Worm (Caenorhabditis elegans): ENCODE results near the gene C29F9.8.

Gene C29F9.8

DNA sequence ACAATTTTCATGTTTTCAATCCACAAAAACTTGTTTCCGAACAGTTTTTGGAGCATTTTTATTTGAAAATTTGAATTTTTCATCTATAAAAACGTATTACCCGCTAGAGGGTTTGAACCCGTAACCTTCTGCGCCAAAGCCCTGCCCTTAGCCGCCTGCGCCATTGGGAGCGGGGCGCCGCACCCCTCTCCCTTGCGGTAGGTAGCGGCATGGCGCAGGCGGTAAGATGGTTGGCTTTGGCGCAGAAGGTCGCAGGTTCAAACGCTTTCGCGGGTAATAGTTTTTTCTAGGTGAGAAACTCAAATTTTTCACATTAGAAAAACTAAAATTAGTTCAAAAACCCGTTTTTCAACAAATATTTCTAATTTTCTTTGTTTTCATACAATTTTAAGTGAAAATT is 45.3 kb downstream of the C29F9.8 start:
- TF ChIP-seq mls-2 (tag; optimal IDR thresholded peaks at IDR 0.05) (no peak), ceh-83 (GFP tag; optimal IDR thresholded peaks at IDR 0.05) (no peak), elt-3 (tag; optimal IDR thresholded peaks at IDR 0.05) (no peak), nhr-12 (tag; optimal IDR thresholded peaks at IDR 0.05) (no peak), mab-5 (tag; optimal IDR thresholded peaks at IDR 0.05) (no peak), nhr-28 (tag; optimal IDR thresholded peaks at IDR 0.05) (no peak), sem-2 (GFP tag; optimal IDR thresholded peaks at IDR 0.05) (no peak), nhr-2 (tag; optimal IDR thresholded peaks at IDR 0.05) (no peak), tbx-8 (GFP tag; optimal IDR thresholded peaks at IDR 0.05) (no peak), lin-13 (tag; optimal IDR thresholded peaks at IDR 0.05) (no peak), ztf-11 (tag; optimal IDR thresholded peaks at IDR 0.05) (no peak), ceh-39 (tag; optimal IDR thresholded peaks at IDR 0.05) (no peak), unc-39 (tag; optimal IDR thresholded peaks at IDR 0.05) (no peak), elt-1 (tag; optimal IDR thresholded peaks at IDR 0.05; ENCODE audit: borderline replicate concordance, insufficient read depth) (no peak), lsy-2 (tag; optimal IDR thresholded peaks at IDR 0.05) (no peak), nhr-76 (tag; optimal IDR thresholded peaks at IDR 0.05) (no peak), snpc-4 (tag; optimal IDR thresholded peaks at IDR 0.05) (no peak), mep-1 (tag; optimal IDR thresholded peaks at IDR 0.05) (no peak), unc-62 (GFP tag; optimal IDR thresholded peaks at IDR 0.05) (no peak)

ce11 chrIII:50418-50817 is 46.5 kb downstream of the C29F9.8 start:
- no peak for TF ChIP-seq hlh-1 (tag; optimal IDR thresholded peaks at IDR 0.05)
- no peak for TF ChIP-seq bed-3 (GFP tag; optimal IDR thresholded peaks at IDR 0.05)
- TF ChIP-seq ceh-39 (tag; optimal IDR thresholded peaks at IDR 0.05) = no peak
- TF ChIP-seq blmp-1 (tag; optimal IDR thresholded peaks at IDR 0.05) = no peak
- no peak for TF ChIP-seq lin-32 (GFP tag; optimal IDR thresholded peaks at IDR 0.05)
- no peak for TF ChIP-seq tbx-8 (GFP tag; optimal IDR thresholded peaks at IDR 0.05)
- no peak for TF ChIP-seq lsy-2 (tag; optimal IDR thresholded peaks at IDR 0.05)

DNA sequence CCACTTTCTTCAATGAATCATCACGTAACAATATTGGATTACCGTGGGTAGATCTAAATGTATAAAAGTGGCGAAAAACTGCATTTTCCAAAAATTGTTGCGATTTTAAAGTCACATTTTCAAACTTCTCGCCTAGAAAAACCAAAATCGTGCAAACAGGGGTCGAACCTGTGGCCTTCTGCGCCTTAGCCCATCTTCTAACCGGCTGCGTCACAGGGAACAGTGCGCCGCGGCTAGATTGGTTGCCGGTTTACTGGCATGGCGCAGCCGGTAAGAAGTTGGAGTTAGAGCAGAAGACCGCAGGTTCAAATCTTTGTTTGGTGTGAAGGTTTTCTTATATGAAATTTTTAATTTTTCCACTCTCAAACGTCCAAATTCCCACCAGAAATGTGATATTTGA is 47.9 kb downstream of the C29F9.8 start:
- TF ChIP-seq ham-2 (GFP tag; optimal IDR thresholded peaks at IDR 0.05) = no peak
- no peak for TF ChIP-seq nhr-12 (tag; optimal IDR thresholded peaks at IDR 0.05)
- TF ChIP-seq lsy-2 (tag; optimal IDR thresholded peaks at IDR 0.05) = no peak
- no peak for TF ChIP-seq mls-2 (tag; optimal IDR thresholded peaks at IDR 0.05)
- no peak for TF ChIP-seq elt-3 (tag; optimal IDR thresholded peaks at IDR 0.05)
- no peak for TF ChIP-seq pha-4 (tag; optimal IDR thresholded peaks at IDR 0.05)
- TF ChIP-seq unc-62 (GFP tag; optimal IDR thresholded peaks at IDR 0.05) = no peak
- TF ChIP-seq bed-3 (GFP tag; optimal IDR thresholded peaks at IDR 0.05) = no peak
- no peak for TF ChIP-seq ceh-43 (GFP tag; optimal IDR thresholded peaks at IDR 0.05)
- no peak for TF ChIP-seq cnd-1 (tag; optimal IDR thresholded peaks at IDR 0.05)
- TF ChIP-seq sem-2 (GFP tag; optimal IDR thresholded peaks at IDR 0.05) = no peak
- TF ChIP-seq ztf-11 (tag; optimal IDR thresholded peaks at IDR 0.05) = no peak
- no peak for TF ChIP-seq ceh-83 (GFP tag; optimal IDR thresholded peaks at IDR 0.05)
- no peak for TF ChIP-seq nhr-28 (tag; optimal IDR thresholded peaks at IDR 0.05)
- TF ChIP-seq mab-5 (tag; optimal IDR thresholded peaks at IDR 0.05) = no peak
- no peak for TF ChIP-seq lin-13 (tag; optimal IDR thresholded peaks at IDR 0.05)

- TF ChIP-seq tbx-8 (GFP tag; optimal IDR thresholded peaks at IDR 0.05) = no peak
- TF ChIP-seq bed-3 (GFP tag; optimal IDR thresholded peaks at IDR 0.05) = no peak
- TF ChIP-seq nhr-237 (tag; optimal IDR thresholded peaks at IDR 0.05) = no peak
- no peak for TF ChIP-seq flh-1 (GFP tag; optimal IDR thresholded peaks at IDR 0.05)
- no peak for TF ChIP-seq mep-1 (tag; optimal IDR thresholded peaks at IDR 0.05)
- TF ChIP-seq ceh-43 (GFP tag; optimal IDR thresholded peaks at IDR 0.05) = no peak
- TF ChIP-seq snpc-4 (tag; optimal IDR thresholded peaks at IDR 0.05) = no peak
Measured at ce11 chrIII:48329-48728, 48.6 kb downstream of the C29F9.8 start.

Data from whole organism, mixed stage, embryonic.